Worm (Caenorhabditis elegans): ENCODE measurements around the gene itsn-1.

itsn-1 gene

DNA sequence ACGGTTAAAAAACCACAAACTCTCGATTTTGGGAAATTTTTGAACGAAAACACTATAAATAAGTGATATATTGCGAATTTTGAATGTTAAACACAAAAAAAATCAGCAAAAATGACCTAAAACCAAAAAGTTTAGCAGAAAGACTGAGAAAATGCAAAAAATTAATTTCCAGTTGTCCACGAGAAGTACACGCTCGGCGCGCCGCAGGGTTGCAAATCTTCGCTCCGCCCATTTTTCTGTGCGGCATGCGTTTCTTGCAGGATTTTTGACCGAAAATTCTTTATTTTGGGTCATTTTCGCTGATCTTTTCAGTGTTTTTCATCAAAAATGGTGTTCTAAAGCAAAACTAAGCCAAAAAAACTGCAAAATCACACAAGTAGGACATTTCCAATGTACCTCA is 34.6 kb upstream of the itsn-1 start:
- TF ChIP-seq npax-4 (tag; optimal IDR thresholded peaks at IDR 0.05), result no peak
- TF ChIP-seq Y22D7AL.16 (tag; optimal IDR thresholded peaks at IDR 0.05), result no peak
- TF ChIP-seq unc-55 (GFP tag; optimal IDR thresholded peaks at IDR 0.05), result no peak
- TF ChIP-seq pros-1 (tag; optimal IDR thresholded peaks at IDR 0.05), result no peak
- TF ChIP-seq pha-2 (tag; optimal IDR thresholded peaks at IDR 0.05), result no peak
- no peak for TF ChIP-seq mec-3 (tag; optimal IDR thresholded peaks at IDR 0.05; ENCODE audit: borderline replicate concordance)
- no peak for TF ChIP-seq ahr-1 (tag; optimal IDR thresholded peaks at IDR 0.05)
- no peak for TF ChIP-seq ets-4 (tag; optimal IDR thresholded peaks at IDR 0.05)
- no peak for TF ChIP-seq hlh-6 (tag; optimal IDR thresholded peaks at IDR 0.05)
- no peak for TF ChIP-seq ceh-24 (tag; optimal IDR thresholded peaks at IDR 0.05)
- no peak for TF ChIP-seq ceh-14 (tag; optimal IDR thresholded peaks at IDR 0.05)
- TF ChIP-seq nhr-232 (tag; optimal IDR thresholded peaks at IDR 0.05), result no peak
- no peak for TF ChIP-seq ceh-6 (GFP tag; optimal IDR thresholded peaks at IDR 0.05)
- TF ChIP-seq ceh-48 (tag; optimal IDR thresholded peaks at IDR 0.05), result no peak
- TF ChIP-seq pag-3 (tag; optimal IDR thresholded peaks at IDR 0.05; ENCODE audit: borderline replicate concordance), result no peak
- no peak for TF ChIP-seq pat-9 (tag; optimal IDR thresholded peaks at IDR 0.05)

DNA sequence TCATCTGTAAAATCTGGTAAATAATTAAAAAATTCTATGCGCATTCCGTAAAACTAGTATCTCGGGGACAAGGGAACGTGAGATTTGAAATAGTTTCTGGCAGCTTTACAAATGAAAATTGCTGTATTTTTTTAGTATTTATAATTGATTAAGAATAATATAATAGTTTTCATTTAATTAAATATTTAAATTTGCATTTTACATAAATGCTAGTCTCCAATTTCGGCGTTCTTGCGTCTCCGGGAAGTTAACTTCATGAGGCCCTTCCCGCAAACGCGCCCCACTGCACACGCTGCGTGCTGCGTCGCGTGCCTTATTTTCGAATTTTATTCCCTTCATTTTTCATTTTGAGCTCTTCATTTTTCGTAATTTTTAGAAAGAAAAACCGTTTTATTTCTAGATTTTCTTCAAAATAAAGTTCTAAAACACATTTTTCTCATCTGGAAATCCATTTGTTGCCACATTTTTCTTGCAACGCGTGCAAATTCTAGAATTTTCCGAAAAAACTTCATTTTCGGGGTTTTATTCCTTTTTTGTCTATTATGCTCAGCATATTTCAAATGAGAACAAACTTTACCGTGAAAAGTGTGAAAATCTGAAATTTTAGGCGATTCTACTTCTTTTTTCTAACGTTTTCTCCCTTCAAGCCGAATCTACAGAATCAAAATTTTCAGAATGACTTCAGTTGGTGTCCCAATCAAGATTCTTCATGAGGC is 31.9 kb upstream of the itsn-1 start, which contains the start of the genes snx-13 and snr-1:
TSS of gene snx-13 (minus strand) at position 55 of the 716 bp plus-strand sequence.
TSS of gene snr-1 (plus strand) at position 666 of the 716 bp plus-strand sequence.
- TF ChIP-seq lin-11 (tag; optimal IDR thresholded peaks at IDR 0.05) (peak; percentile 80), unc-86 (tag; optimal IDR thresholded peaks at IDR 0.05) (peak; percentile 97), dve-1 (tag; optimal IDR thresholded peaks at IDR 0.05) (no peak), ceh-24 (tag; optimal IDR thresholded peaks at IDR 0.05) (peak; percentile 85), ceh-34 (tag; optimal IDR thresholded peaks at IDR 0.05) (peak; percentile 95), dmd-4 (tag; optimal IDR thresholded peaks at IDR 0.05; ENCODE audit: borderline replicate concordance) (peak; percentile 76), nfya-1 (tag; optimal IDR thresholded peaks at IDR 0.05) (peak; percentile 47), mec-3 (tag; optimal IDR thresholded peaks at IDR 0.05; ENCODE audit: borderline replicate concordance) (peak; percentile 95), elt-4 (tag; optimal IDR thresholded peaks at IDR 0.05) (no peak), madf-2 (tag; optimal IDR thresholded peaks at IDR 0.05) (peak; percentile 76), fkh-10 (GFP tag; optimal IDR thresholded peaks at IDR 0.05) (no peak), eyg-1 (tag; optimal IDR thresholded peaks at IDR 0.05) (peak; percentile 78), ztf-16 (tag; optimal IDR thresholded peaks at IDR 0.05) (peak; percentile 96), zip-5 (tag; optimal IDR thresholded peaks at IDR 0.05) (peak; percentile 99), pha-4 (tag; optimal IDR thresholded peaks at IDR 0.05) (no peak), ceh-48 (tag; optimal IDR thresholded peaks at IDR 0.05) (peak; percentile 68), tbx-2 (tag; optimal IDR thresholded peaks at IDR 0.05) (peak; percentile 99), nhr-11 (tag; optimal IDR thresholded peaks at IDR 0.05) (no peak), syd-9 (tag; optimal IDR thresholded peaks at IDR 0.05) (peak; percentile 66), odd-2 (tag; optimal IDR thresholded peaks at IDR 0.05) (no peak), ceh-6 (GFP tag; optimal IDR thresholded peaks at IDR 0.05) (peak; percentile 48), pqm-1 (tag; optimal IDR thresholded peaks at IDR 0.05) (peak; percentile 89), sox-4 (tag; optimal IDR thresholded peaks at IDR 0.05) (peak; percentile 71), C38D4.7 (GFP tag; optimal IDR thresholded peaks at IDR 0.05) (peak; percentile 87), pros-1 (tag; optimal IDR thresholded peaks at IDR 0.05) (no peak), lim-6 (tag; optimal IDR thresholded peaks at IDR 0.05) (peak; percentile 96), gmeb-2 (tag; optimal IDR thresholded peaks at IDR 0.05) (peak; percentile 82), fkh-6 (tag; optimal IDR thresholded peaks at IDR 0.05) (peak; percentile 42), tbx-7 (tag; optimal IDR thresholded peaks at IDR 0.05) (peak; percentile 96), sox-2 (GFP tag; IDR thresholded peaks at IDR 0.05) (peak; percentile 45), ceh-9 (tag; optimal IDR thresholded peaks at IDR 0.05) (no peak), sdc-2 (tag; optimal IDR thresholded peaks at IDR 0.05) (peak; percentile 68), Y22D7AL.16 (tag; optimal IDR thresholded peaks at IDR 0.05) (peak; percentile 84), T23F11.4 (GFP tag; optimal IDR thresholded peaks at IDR 0.05) (peak; percentile 83), rnt-1 (tag; optimal IDR thresholded peaks at IDR 0.05) (peak; percentile 94), hlh-30 (tag; optimal IDR thresholded peaks at IDR 0.05; ENCODE audit: insufficient read depth) (no peak), hlh-8 (tag; optimal IDR thresholded peaks at IDR 0.05) (peak; percentile 97), ceh-45 (GFP tag; IDR thresholded peaks at IDR 0.05) (peak; percentile 82), unc-42 (tag; optimal IDR thresholded peaks at IDR 0.05) (peak; percentile 80), ceh-14 (tag; optimal IDR thresholded peaks at IDR 0.05) (peak; percentile 98), hlh-6 (tag; optimal IDR thresholded peaks at IDR 0.05) (peak; percentile 55), ahr-1 (tag; optimal IDR thresholded peaks at IDR 0.05) (peak; percentile 98)
